Worm (Caenorhabditis elegans) whole organism, L3 larva: ENCODE measurements around the gene pifk-1.

Source experiments
- R02D3.7 ChIP-seq: fragments of 150-350 bp; optimal IDR thresholded peaks from 2 replicates; lab custom pipeline; 2014; ENCODE audit warnings: missing biosample characterization, missing genetic modification characterization
- ZK546.5 ChIP-seq: sonication (generic microtip); optimal IDR thresholded peaks from 2 replicates; lab custom pipeline; 2017; ENCODE audit warnings: missing biosample characterization, missing genetic modification characterization
- aly-2 ChIP-seq: fragments of 150-350 bp; optimal IDR thresholded peaks from 2 replicates; lab custom pipeline; 2014; ENCODE audit warnings: missing biosample characterization, missing genetic modification characterization
- ama-1 ChIP-seq: fragments of 150-350 bp; optimal IDR thresholded peaks from 2 replicates; lab custom pipeline; 2018
- ceh-16 ChIP-seq: sonication (generic microtip); optimal IDR thresholded peaks from 2 replicates; lab custom pipeline; 2017; ENCODE audit warnings: missing biosample characterization, missing genetic modification characterization
- ceh-28 ChIP-seq: fragments of 150-350 bp; optimal IDR thresholded peaks from 2 replicates; lab custom pipeline; 2014; ENCODE audit warnings: missing biosample characterization, missing genetic modification reagents, missing genetic modification characterization
- ceh-82 ChIP-seq: fragments of 150-350 bp; optimal IDR thresholded peaks from 2 replicates; lab custom pipeline; 2014; ENCODE audit warnings: missing biosample characterization, missing genetic modification characterization
- ceh-9 ChIP-seq: sonication (generic microtip); optimal IDR thresholded peaks from 2 replicates; lab custom pipeline; 2018; ENCODE audit warnings: missing biosample characterization, missing genetic modification characterization
- daf-12 ChIP-seq: fragments of 150-350 bp; optimal IDR thresholded peaks from 2 replicates; lab custom pipeline; 2014; ENCODE audit warnings: missing biosample characterization, missing genetic modification reagents, missing genetic modification characterization
- egl-27 ChIP-seq: sonication (generic microtip); optimal IDR thresholded peaks from 4 replicates; lab custom pipeline; 2017; ENCODE audit warnings: missing biosample characterization, missing genetic modification reagents, missing genetic modification characterization
- elt-1 ChIP-seq: fragments of 150-350 bp; optimal IDR thresholded peaks from 2 replicates; lab custom pipeline; 2014; ENCODE audit warnings: missing biosample characterization, missing genetic modification characterization
- elt-2 ChIP-seq: sonication (generic microtip); optimal IDR thresholded peaks from 2 replicates; lab custom pipeline; 2016; ENCODE audit warnings: missing genetic modification reagents, mild to moderate bottlenecking, missing genetic modification characterization, missing compliant biosample characterization
- elt-3 ChIP-seq, 3 experiments: fragments of 150-350 bp in 1 of 3; sonication (generic microtip) in 2 of 3; optimal IDR thresholded peaks; 2 replicates in 2 of 3; 4 replicates in 1 of 3; lab custom pipeline; 2014 to 2017; ENCODE audit warnings: missing biosample characterization in 3 of 3, missing genetic modification characterization in 3 of 3
- fkh-10 ChIP-seq: sonication (generic microtip); optimal IDR thresholded peaks from 2 replicates; lab custom pipeline; 2017; ENCODE audit warnings: missing biosample characterization, missing genetic modification reagents, missing genetic modification characterization
- fos-1 ChIP-seq: fragments of 150-350 bp; optimal IDR thresholded peaks from 2 replicates; lab custom pipeline; 2014; ENCODE audit warnings: missing biosample characterization, missing genetic modification characterization
- hmg-11 ChIP-seq: sonication (generic microtip); optimal IDR thresholded peaks from 2 replicates; lab custom pipeline; 2016; ENCODE audit warnings: missing genetic modification characterization, missing compliant biosample characterization
- jun-1 ChIP-seq: fragments of 150-350 bp; optimal IDR thresholded peaks from 2 replicates; lab custom pipeline; 2014; ENCODE audit warnings: missing biosample characterization, missing genetic modification reagents, missing genetic modification characterization
- lin-15B ChIP-seq: fragments of 150-350 bp; optimal IDR thresholded peaks from 2 replicates; lab custom pipeline; 2014; ENCODE audit warnings: missing biosample characterization, missing genetic modification characterization
- lin-39 ChIP-seq: fragments of 150-350 bp; optimal IDR thresholded peaks from 2 replicates; lab custom pipeline; 2018; ENCODE audit warnings: missing biosample characterization, missing genetic modification reagents, missing genetic modification characterization
- lsy-12 ChIP-seq: sonication (generic microtip); optimal IDR thresholded peaks from 2 replicates; lab custom pipeline; 2016; ENCODE audit warnings: mild to moderate bottlenecking, missing genetic modification characterization, missing compliant biosample characterization
- mdl-1 ChIP-seq: fragments of 150-350 bp; optimal IDR thresholded peaks from 2 replicates; lab custom pipeline; 2014; ENCODE audit warnings: missing biosample characterization, missing genetic modification characterization
- mml-1 ChIP-seq: fragments of 150-350 bp; sonication (generic microtip); optimal IDR thresholded peaks from 3 replicates; lab custom pipeline; 2014; ENCODE audit warnings: missing biosample characterization, missing genetic modification characterization
- nfya-1 ChIP-seq: sonication (generic microtip); optimal IDR thresholded peaks from 2 replicates; lab custom pipeline; 2017; ENCODE audit warnings: missing genetic modification characterization, mild to moderate bottlenecking, missing compliant biosample characterization, antibody characterized with exemption, moderate library complexity; ENCODE audit not compliant: insufficient read depth
- nhr-12 ChIP-seq: fragments of 150-350 bp; optimal IDR thresholded peaks from 2 replicates; lab custom pipeline; 2014; ENCODE audit warnings: missing biosample characterization, missing genetic modification characterization
- nhr-23 ChIP-seq: fragments of 150-350 bp; optimal IDR thresholded peaks from 2 replicates; lab custom pipeline; 2014; ENCODE audit warnings: missing biosample characterization, missing genetic modification reagents, missing genetic modification characterization
- nhr-237 ChIP-seq: fragments of 150-350 bp; optimal IDR thresholded peaks from 2 replicates; lab custom pipeline; 2014; ENCODE audit warnings: missing biosample characterization, missing genetic modification characterization
- nhr-25 ChIP-seq: sonication (generic microtip); optimal IDR thresholded peaks from 2 replicates; lab custom pipeline; 2017; ENCODE audit warnings: missing biosample characterization, missing genetic modification characterization
- nhr-28 ChIP-seq: fragments of 150-350 bp; optimal IDR thresholded peaks from 2 replicates; lab custom pipeline; 2014; ENCODE audit warnings: missing biosample characterization, missing genetic modification characterization
- nhr-67 ChIP-seq: fragments of 150-350 bp; optimal IDR thresholded peaks from 2 replicates; lab custom pipeline; 2014; ENCODE audit warnings: missing biosample characterization, missing genetic modification characterization
- nhr-76 ChIP-seq: fragments of 150-350 bp; sonication (generic microtip); optimal IDR thresholded peaks from 5 replicates; lab custom pipeline; 2014; ENCODE audit warnings: missing biosample characterization, missing genetic modification characterization
- nhr-77 ChIP-seq: fragments of 150-350 bp; optimal IDR thresholded peaks from 2 replicates; lab custom pipeline; 2014; ENCODE audit warnings: missing biosample characterization, missing genetic modification characterization
- pha-4 ChIP-seq: fragments of 150-350 bp; optimal IDR thresholded peaks from 2 replicates; lab custom pipeline; 2014; ENCODE audit warnings: missing biosample characterization, missing genetic modification reagents, missing genetic modification characterization
- pqm-1 ChIP-seq: fragments of 150-350 bp; optimal IDR thresholded peaks from 2 replicates; lab custom pipeline; 2017; ENCODE audit warnings: missing biosample characterization, missing genetic modification characterization, inconsistent platforms
- sea-2 ChIP-seq: fragments of 150-350 bp; sonication (generic microtip); optimal IDR thresholded peaks from 4 replicates; lab custom pipeline; 2014; ENCODE audit warnings: missing biosample characterization, missing genetic modification reagents, missing genetic modification characterization
- skn-1 ChIP-seq: fragments of 150-350 bp; optimal IDR thresholded peaks from 2 replicates; lab custom pipeline; 2014; ENCODE audit warnings: missing biosample characterization, missing genetic modification characterization
- snpc-4 ChIP-seq: fragments of 150-350 bp; optimal IDR thresholded peaks from 2 replicates; lab custom pipeline; 2014; ENCODE audit warnings: missing biosample characterization, missing genetic modification characterization
- unc-39 ChIP-seq: sonication (generic microtip); optimal IDR thresholded peaks from 4 replicates; lab custom pipeline; 2017; ENCODE audit warnings: missing biosample characterization, missing genetic modification characterization
- unc-62 ChIP-seq: fragments of 150-350 bp; sonication (generic microtip); optimal IDR thresholded peaks from 4 replicates; lab custom pipeline; 2014; ENCODE audit warnings: missing biosample characterization, missing genetic modification reagents, missing genetic modification characterization
- zag-1 ChIP-seq: fragments of 150-350 bp; optimal IDR thresholded peaks from 2 replicates; lab custom pipeline; 2014; ENCODE audit warnings: missing biosample characterization, missing genetic modification characterization
- ztf-11 ChIP-seq: fragments of 150-350 bp; optimal IDR thresholded peaks from 2 replicates; lab custom pipeline; 2014; ENCODE audit warnings: missing biosample characterization, missing genetic modification characterization
- ztf-4 ChIP-seq: fragments of 150-350 bp; optimal IDR thresholded peaks from 2 replicates; lab custom pipeline; 2014; ENCODE audit warnings: missing biosample characterization, missing genetic modification characterization

pifk-1 gene

DNA sequence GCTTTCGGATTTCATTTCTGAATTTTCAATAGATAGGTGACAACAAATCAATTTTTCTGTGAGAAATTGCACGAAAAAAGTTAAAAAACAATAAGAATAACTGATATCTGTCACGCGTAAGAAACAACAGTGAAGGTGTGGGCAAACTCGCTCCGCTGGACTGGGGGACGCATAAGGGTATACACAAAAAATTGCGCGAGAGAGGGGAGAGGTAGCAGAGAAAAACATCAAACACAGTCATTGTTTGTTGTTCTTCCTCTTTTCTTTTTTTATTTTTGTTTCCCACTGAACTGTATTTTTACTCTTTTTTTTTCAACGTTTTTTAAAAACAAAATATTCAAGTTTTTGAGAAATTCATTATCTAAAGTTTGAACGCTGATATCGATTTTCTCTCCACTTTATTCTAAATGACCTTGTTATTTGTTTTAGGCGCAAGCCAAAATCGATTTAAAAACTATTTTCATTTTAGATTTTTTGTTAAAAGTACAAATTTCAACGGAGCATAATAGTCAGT is at the start of gene pifk-1, which contains the start of gene tbc-11:
pifk-1 (minus strand) TSS at position 17 of the 514 bp plus-strand sequence.
tbc-11 (plus strand) TSS at position 464 of the 514 bp plus-strand sequence.
- TF ChIP-seq pqm-1, result peak; percentile 74
- TF ChIP-seq zag-1 (tag; lab: Kevin White, UChicago), result no peak
- no peak for TF ChIP-seq daf-12 (tag; lab: Kevin White, UChicago)
- TF ChIP-seq ama-1 (lab: Kevin White, UChicago), result peak; percentile 21
- no peak for TF ChIP-seq egl-27 (tag; lab: Kevin White, UChicago)
- TF ChIP-seq elt-1 (tag; lab: Kevin White, UChicago), result no peak
- TF ChIP-seq ceh-16 (tag; lab: Kevin White, UChicago), result no peak
- TF ChIP-seq nhr-76 (tag; lab: Kevin White, UChicago), result no peak
- no peak for TF ChIP-seq fkh-10 (GFP tag; lab: Kevin White, UChicago)
- peak; percentile 63 for TF ChIP-seq nfya-1
- TF ChIP-seq pha-4 (tag; lab: Kevin White, UChicago), result peak; percentile 95
- peak; percentile 0 for TF ChIP-seq jun-1
- TF ChIP-seq sea-2 (GFP tag; lab: Kevin White, UChicago), result no peak
- peak; percentile 50 for TF ChIP-seq elt-2 (tag; lab: Kevin White, UChicago)
- no peak for TF ChIP-seq nhr-12 (tag; lab: Kevin White, UChicago)
- no peak for TF ChIP-seq nhr-237
- no peak for TF ChIP-seq ztf-11
- TF ChIP-seq ZK546.5 (tag; lab: Kevin White, UChicago), result no peak
- no peak for TF ChIP-seq mml-1
- TF ChIP-seq unc-62, result no peak
- no peak for TF ChIP-seq ceh-28 (tag; lab: Kevin White, UChicago)
- peak; percentile 62 for TF ChIP-seq nhr-23 (tag; lab: Kevin White, UChicago)
- TF ChIP-seq nhr-25 (tag; lab: Kevin White, UChicago), result peak; percentile 61
- TF ChIP-seq lin-39 (tag; lab: Kevin White, UChicago), result peak; percentile 41
- TF ChIP-seq lin-15B, result peak; percentile 66
- TF ChIP-seq lsy-12 (tag; lab: Kevin White, UChicago), result no peak
- TF ChIP-seq elt-3 (tag; optimal IDR thresholded peaks at IDR 0.05; lab: Kevin White, UChicago), result no peak
- TF ChIP-seq unc-39, result no peak
- no peak for TF ChIP-seq nhr-67
- TF ChIP-seq skn-1, result peak; percentile 66
- peak; percentile 64 for TF ChIP-seq snpc-4
- TF ChIP-seq nhr-77 (tag; lab: Kevin White, UChicago), result no peak
- peak; percentile 42 for TF ChIP-seq hmg-11 (tag; lab: Kevin White, UChicago)
- TF ChIP-seq ceh-82, result no peak
- no peak for TF ChIP-seq R02D3.7
- no peak for TF ChIP-seq ceh-9

DNA sequence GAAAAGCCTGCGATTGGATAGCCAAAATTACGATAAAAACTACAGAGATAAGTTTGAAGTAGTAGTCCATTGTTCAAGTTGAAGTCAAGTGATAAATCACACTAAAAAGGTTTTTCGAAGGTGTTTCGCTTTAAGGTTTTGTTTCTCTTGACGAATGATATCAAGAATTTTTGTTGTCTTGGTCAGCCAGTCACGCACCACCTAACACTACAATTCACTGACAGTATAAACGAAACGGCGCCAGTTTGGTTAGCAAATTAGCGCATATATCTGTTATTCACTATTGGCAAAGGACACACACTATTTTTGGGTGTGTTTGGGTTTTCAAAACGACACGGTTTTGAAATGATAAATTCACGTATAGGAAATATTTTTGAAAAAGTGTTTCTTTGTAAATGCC is 45.8 kb upstream of the pifk-1 start, which contains the start of gene C44C1.6:
C44C1.6 (minus strand) TSS at position 199 of the 400 bp plus-strand sequence.
- TF ChIP-seq nfya-1, result no peak
- TF ChIP-seq R02D3.7, result no peak
- TF ChIP-seq ama-1 (lab: Kevin White, UChicago), result no peak
- TF ChIP-seq nhr-23 (tag; lab: Kevin White, UChicago), result no peak
- no peak for TF ChIP-seq snpc-4
- no peak for TF ChIP-seq zag-1 (tag; lab: Kevin White, UChicago)
- TF ChIP-seq unc-39, result no peak
- TF ChIP-seq ztf-4 (tag; lab: Kevin White, UChicago), result no peak
- TF ChIP-seq pha-4 (tag; lab: Kevin White, UChicago), result no peak
- TF ChIP-seq aly-2 (tag; lab: Kevin White, UChicago), result no peak
- no peak for TF ChIP-seq ceh-16 (tag; lab: Kevin White, UChicago)
- TF ChIP-seq hmg-11 (tag; lab: Kevin White, UChicago), result no peak
- no peak for TF ChIP-seq nhr-76 (tag; lab: Kevin White, UChicago)
- no peak for TF ChIP-seq mdl-1 (tag; lab: Kevin White, UChicago)
- TF ChIP-seq fos-1 (tag; lab: Kevin White, UChicago), result no peak
- no peak for TF ChIP-seq elt-2 (tag; lab: Kevin White, UChicago)

DNA sequence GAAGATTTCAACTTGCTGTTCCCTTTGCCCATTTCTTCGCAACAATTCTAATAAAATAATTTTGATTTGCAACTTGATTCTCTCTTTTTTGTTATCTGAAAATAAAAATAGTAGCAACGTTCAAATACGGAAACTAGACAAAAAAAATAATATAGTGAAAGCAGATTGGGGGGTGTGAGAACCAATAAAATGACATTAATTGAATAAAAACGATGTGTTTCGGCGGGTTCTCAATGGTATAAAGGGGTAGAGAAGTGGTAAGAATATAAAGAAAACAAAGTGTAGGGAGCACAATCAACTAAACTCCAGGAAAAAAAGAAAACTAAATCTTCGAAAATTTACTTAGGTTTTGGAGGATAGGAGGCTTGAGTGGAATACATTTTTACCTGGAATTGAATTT is 38.9 kb upstream of the pifk-1 start, which contains the start of gene ncs-1:
ncs-1 (minus strand) TSS at position 101 of the 400 bp plus-strand sequence.
- TF ChIP-seq elt-3 (tag; optimal IDR thresholded peaks at IDR 0.05; lab: Kevin White, UChicago) (no peak), elt-2 (tag; lab: Kevin White, UChicago) (no peak), nhr-28 (no peak), zag-1 (tag; lab: Kevin White, UChicago) (no peak)
